Fruit fly (Drosophila melanogaster) whole organism: ENCODE results near the gene Mst89B.

ENCODE experiments used
- CG8478 ChIP-seq: fragments of >200 bp; optimal IDR thresholded peaks from 2 replicates; lab custom pipeline; 2018; ENCODE audit warnings: inconsistent platforms
- Dll ChIP-seq: fragments of >200 bp; optimal IDR thresholded peaks from 2 replicates; lab custom pipeline; 2017
- EcR ChIP-seq, 2 experiments: fragments of >200 bp; optimal IDR thresholded peaks; 2 replicates each; lab custom pipeline; 2017; ENCODE audit warnings: missing biosample characterization in 2 of 2, missing genetic modification characterization in 2 of 2, missing genetic modification reagents in 2 of 2
- pan ChIP-seq: fragments of >200 bp; optimal IDR thresholded peaks from 2 replicates; lab custom pipeline; 2017
- psq ChIP-seq: fragments of >200 bp; optimal IDR thresholded peaks from 2 replicates; lab custom pipeline; 2017
- usp ChIP-seq: fragments of >200 bp; optimal IDR thresholded peaks from 2 replicates; lab custom pipeline; 2017; ENCODE audit warnings: missing biosample characterization, missing genetic modification characterization, mixed read lengths

Mst89B gene

DNA sequence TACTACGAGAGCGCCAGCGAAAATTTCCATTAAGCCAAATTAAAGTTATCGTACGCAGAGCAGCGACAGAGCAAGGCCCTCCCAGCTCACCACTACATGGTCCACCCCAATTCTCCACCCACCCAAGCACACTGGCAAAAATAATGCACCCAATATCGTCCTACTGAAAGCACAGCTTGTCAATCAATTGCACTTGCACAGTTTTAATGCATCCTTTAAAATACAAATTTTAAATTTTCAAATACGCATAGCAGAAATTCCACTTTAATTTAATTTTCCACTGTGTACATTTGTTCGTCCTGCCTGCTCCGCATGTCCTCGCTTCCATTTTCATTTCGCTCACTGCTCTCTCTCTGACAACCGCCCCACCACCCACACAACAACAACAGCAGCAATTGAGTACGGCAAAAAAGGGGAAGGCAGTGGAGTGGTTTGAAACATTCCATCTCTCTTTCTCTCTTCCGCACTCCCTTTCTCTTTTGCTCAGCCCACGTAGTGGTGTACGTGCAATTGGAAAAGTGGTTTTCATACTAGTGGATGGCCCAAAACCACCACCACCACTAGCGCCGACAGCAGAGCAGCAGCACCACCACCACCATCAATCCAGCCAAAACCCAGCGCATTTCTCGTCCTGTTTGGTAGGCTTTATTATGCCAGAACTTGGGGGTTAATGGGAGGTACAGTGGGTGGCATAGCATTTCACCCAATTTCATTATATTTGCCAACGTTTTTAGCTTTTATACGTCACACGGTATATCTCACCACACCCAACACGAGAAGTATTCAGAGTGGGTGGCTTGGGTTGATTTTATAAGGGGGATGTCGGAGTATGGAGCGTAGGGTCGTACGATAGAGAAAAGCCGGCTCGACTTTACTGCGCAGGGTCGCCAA is 19.0 kb upstream of the Mst89B start:
- TF ChIP-seq psq: no peak
- no peak for TF ChIP-seq usp (GFP tag; lab: Kevin White, UChicago)
- TF ChIP-seq CG8478: no peak
- TF ChIP-seq Dll (lab: Kevin White, UChicago): no peak
- no peak for TF ChIP-seq pan (lab: Kevin White, UChicago)
- no peak for TF ChIP-seq EcR (GFP tag; optimal IDR thresholded peaks at IDR 0.05; lab: Kevin White, UChicago)

DNA sequence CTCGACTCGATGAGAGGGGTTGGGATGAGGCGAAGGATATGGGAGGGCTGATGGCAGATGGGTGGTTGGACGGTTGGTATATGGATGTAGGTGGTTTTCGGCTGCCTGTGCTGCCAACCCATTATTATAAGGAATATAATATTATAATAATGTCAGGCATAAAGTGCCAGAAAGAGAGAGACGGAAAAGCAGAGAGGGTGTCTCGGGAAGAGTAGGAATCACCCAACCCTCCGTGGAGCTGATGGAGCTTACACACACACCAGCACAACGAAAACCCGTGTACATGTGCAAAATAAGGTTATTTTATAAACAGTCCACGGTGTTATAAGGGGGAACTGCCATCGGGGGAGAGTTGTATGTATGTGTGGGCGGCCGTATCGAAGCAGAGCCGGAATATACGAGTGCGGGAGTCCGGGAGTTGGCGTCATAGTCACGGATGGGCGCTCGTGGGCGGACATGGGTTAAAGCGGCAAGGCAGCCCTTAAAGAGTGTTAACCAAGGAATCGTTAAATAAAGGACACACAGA is 18.2 kb upstream of the Mst89B start:
- TF ChIP-seq psq (no peak), CG8478 (no peak)

DNA sequence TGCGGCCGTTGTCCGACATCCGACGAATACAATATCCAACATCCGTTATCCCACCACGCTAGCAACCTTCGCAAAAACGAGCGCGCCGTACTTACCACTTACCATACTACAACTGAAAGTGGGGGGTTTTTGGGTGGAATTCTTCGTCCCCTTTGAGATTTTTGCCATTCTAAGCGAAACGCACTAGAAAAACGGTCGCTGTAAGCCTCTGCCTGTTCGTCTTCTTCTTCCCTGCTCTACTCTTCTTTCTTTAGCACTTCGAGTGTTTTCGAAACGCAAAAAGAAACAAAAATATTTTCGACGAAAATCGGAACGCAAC is 17.3 kb upstream of the Mst89B start:
- TF ChIP-seq Dll (lab: Kevin White, UChicago): no peak
- TF ChIP-seq CG8478: no peak
- TF ChIP-seq pan (lab: Kevin White, UChicago): no peak
- TF ChIP-seq usp (GFP tag; lab: Kevin White, UChicago): no peak
- TF ChIP-seq psq: no peak
- no peak for TF ChIP-seq EcR (GFP tag; optimal IDR thresholded peaks at IDR 0.05; lab: Kevin White, UChicago)

DNA sequence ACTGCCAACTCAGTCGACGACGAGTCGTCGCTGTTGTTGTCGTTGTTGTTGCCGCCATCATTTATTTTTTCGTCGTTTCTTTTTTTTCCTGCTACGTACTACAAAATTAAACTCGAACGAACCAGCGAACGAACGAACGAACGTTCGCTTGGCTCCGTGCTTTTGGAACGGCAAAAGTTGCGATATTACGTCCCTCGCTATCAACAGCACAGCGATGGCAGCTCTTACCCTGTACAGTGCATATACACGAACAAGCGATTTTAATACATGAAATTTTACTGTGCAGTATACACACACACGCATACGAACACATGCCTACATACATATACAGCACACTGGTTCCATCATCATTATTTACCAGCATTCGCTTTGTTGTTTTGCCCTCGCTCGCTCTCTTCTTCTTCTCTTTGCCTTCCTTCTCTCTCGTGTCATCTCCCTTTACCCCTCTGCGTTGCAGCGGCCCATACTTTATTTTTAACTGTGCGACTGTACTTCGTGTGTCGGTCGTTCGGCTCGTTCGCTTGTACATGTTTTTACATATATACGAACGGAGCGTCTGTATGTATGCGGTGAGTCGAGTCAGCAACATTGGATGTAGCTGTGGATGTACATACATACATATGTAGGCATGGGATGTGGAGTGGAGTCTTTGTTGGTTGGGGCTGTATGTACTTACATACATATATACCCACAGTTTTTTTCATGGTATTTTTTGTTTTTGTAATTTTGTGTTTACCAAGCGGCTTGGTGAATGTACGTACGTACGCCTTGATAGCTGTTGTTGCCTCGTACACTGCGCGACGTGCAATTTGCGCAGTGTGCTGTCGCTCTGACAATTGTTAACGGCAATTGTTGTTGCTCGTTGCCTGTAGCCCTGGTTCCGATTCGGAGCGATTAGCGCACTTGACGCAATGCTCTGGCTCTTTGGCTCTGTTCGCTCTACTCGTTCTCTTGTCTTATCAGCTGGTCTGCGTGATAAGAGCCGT is 16.7 kb upstream of the Mst89B start:
- TF ChIP-seq EcR (GFP tag; optimal IDR thresholded peaks at IDR 0.05; lab: Kevin White, UChicago) (peak in 1 of 2 experiments; percentile 79), Dll (lab: Kevin White, UChicago) (peak; percentile 1), psq (no peak), pan (lab: Kevin White, UChicago) (peak; percentile 62), usp (GFP tag; lab: Kevin White, UChicago) (no peak), CG8478 (no peak)

DNA sequence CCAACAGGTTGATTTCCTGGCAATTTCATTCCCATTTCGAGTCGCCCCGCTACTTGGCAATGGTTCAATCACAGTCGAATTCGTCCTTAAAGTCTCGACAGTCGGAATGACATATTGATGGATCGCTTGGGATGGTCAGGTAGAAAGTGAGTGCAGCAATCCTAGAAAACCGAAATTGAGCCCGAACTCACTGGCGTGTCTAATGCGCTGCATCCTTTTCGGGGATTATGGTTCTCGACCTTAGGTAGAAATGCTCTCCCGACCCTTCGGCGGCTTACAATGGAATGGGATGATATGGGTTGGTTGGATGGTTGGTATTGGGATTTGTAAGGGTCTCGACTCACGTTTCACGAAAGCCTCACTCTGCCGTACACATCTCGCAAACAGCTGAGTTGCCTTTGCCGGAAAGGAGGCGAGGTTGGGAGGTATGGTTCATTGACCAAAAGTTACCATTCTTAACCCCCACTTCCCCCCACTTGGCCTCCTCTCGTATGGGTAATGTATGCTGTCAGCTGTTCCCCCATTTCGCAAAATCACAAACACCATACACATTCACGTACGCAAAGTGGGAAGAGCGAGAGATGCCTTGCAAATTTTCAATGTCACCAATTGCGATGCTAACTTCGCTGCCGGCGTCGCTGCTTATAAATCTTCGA is 15.4 kb upstream of the Mst89B start:
- TF ChIP-seq EcR (GFP tag; optimal IDR thresholded peaks at IDR 0.05; lab: Kevin White, UChicago): no peak
- no peak for TF ChIP-seq pan (lab: Kevin White, UChicago)
- TF ChIP-seq usp (GFP tag; lab: Kevin White, UChicago): no peak
- TF ChIP-seq psq: no peak
- TF ChIP-seq Dll (lab: Kevin White, UChicago): no peak
- TF ChIP-seq CG8478: no peak

DNA sequence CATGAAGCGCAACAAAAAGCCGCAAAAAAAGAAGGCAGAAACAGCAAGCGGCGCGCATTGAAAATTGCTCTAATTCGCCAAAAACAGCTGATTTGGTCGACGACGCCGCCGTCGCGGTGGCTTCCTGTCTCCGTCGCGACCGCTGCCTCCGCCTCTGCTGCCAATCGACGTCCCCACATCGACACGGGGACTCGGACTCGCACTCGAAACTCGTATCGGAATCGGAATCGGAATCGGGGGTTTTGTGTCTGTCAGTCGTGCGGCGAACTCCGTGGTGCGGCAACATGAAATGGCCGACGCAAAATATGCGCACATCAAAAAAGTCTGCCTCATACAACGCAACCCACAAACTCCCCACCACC is 14.9 kb upstream of the Mst89B start:
- no peak for TF ChIP-seq pan (lab: Kevin White, UChicago)
- no peak for TF ChIP-seq usp (GFP tag; lab: Kevin White, UChicago)
- TF ChIP-seq Dll (lab: Kevin White, UChicago): peak; percentile 25
- no peak for TF ChIP-seq psq
- no peak for TF ChIP-seq EcR (GFP tag; optimal IDR thresholded peaks at IDR 0.05; lab: Kevin White, UChicago)
- TF ChIP-seq CG8478: no peak

DNA sequence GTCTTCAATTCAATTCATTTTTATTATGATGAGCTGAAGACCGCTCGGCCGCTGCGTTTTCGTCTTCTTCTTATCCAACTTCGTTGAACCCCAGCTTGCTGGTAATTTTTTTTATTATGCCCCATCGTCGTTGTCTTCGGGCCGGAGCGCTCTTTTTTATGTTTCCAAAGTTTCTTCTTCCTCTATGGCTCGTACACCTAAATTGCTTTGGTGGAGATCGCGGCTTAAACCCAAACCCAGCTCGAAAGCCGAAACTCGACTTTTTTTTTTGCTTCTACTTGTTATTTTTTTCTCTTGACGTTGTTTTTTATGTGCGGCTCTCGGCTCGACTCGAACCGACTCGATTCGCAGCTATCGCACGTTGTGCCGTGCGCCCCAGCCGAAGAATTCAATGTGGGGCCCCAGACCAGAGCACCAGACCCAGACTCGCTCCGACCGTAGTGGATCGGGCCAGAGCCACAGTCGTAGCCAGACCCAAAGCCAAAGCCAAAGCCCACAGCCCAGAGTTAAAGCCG is 13.9 kb upstream of the Mst89B start:
- no peak for TF ChIP-seq usp (GFP tag; lab: Kevin White, UChicago)
- TF ChIP-seq pan (lab: Kevin White, UChicago): no peak
- no peak for TF ChIP-seq psq
- TF ChIP-seq EcR (GFP tag; optimal IDR thresholded peaks at IDR 0.05; lab: Kevin White, UChicago): no peak
- TF ChIP-seq Dll (lab: Kevin White, UChicago): no peak
- no peak for TF ChIP-seq CG8478

DNA sequence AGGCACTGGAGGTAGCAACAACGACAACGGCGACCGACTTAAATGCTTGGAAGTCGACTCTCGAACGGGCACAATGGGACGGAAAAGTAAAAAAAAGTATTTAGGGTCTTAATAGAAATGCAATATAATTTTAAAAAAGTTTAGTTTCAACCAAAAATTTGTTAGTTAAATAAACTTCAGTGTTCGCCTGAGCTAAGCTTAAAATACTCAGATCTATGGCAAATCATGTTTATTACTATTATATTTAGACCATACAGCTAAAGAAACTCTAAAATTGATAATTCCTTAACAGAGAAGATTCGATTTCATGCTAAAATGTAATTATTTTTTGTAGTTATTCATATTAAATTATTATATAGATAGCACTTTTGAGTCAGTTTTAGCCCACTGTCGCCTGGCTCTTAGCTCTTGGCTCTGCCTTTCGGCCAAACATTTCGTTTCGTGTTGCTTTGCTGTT is 13.4 kb upstream of the Mst89B start:
- TF ChIP-seq Dll (lab: Kevin White, UChicago) (no peak), EcR (GFP tag; optimal IDR thresholded peaks at IDR 0.05; lab: Kevin White, UChicago) (no peak), psq (no peak)

DNA sequence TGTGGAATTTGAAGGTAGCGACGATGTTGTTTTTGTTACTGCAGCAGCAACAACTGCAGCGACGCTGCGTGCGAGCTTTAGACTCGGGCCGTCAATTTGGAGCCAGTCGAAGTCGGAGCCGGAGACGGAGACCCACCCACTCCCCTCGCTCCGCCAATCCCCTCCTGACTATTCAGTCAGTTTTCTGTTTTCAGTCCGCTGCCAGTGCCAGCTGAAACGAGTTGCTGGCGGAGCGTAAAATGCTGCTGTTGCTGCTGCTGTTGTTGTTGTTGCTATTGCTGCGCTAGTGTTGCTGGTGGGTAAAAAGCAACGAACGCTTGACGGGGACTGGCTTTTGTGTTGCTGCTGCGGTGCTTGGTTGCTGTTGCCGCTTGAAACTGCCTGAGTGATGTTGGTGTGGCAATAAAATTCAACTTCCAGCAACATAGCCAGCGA is 12.8 kb upstream of the Mst89B start:
- TF ChIP-seq psq (no peak), pan (lab: Kevin White, UChicago) (no peak), Dll (lab: Kevin White, UChicago) (no peak), usp (GFP tag; lab: Kevin White, UChicago) (no peak), CG8478 (no peak), EcR (GFP tag; optimal IDR thresholded peaks at IDR 0.05; lab: Kevin White, UChicago) (no peak)

DNA sequence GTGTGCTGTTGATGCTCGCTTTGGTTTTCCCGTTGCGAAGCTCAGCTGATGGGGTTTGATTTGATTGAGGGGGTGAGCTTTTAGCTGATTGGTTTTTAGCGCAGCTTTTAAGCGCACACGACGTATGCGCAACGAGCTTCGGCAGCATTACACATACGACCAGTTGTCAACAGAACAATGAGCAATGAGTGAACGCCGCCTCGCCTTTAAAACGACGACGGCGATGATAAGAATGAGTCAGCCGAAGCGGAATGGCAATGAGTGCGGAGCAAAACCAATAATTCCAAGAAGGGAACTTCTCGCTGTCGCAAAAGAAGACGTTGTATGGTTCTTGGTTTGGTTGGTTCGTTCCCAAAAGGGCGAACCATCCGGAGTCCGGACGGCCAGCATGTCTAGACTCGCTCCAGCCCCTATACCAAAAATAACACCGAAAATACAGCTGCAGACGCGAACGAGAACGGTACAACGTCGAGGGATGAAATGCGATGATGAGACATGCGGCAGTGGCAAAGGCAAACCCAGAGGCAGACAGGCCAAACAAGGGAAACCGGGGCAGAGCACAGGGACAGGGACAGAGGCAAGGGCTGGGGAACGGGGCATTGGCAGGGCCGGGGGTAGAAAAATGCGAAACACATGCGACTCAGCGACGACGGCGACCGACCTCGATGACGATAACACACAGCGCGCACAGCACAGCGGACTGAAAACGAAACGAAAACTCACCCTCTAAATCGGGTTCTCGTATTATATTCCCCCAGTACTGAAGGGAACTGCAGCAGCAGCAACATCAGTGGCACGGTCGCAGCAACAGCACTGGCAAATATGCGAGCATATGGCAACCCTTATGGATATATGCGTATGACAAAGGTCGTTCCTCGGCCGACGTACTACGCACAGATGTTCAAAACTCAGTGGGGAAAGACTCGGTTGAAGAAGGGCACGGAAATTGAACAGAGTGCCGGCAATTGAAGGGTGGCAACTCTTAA is 11.9 kb upstream of the Mst89B start:
- TF ChIP-seq usp (GFP tag; lab: Kevin White, UChicago) (no peak), CG8478 (no peak), Dll (lab: Kevin White, UChicago) (no peak), pan (lab: Kevin White, UChicago) (no peak), psq (no peak), EcR (GFP tag; optimal IDR thresholded peaks at IDR 0.05; lab: Kevin White, UChicago) (no peak)
